Worm (Caenorhabditis elegans) whole organism, L1 larva: Measurements from ENCODE around the gene fbxc-25.

Experiments
- aha-1 ChIP-seq: fragments of 150-350 bp; optimal IDR thresholded peaks from 2 replicates; lab custom pipeline; 2014; ENCODE audit warnings: missing biosample characterization, missing genetic modification characterization
- ceh-90 ChIP-seq: sonication (generic microtip); optimal IDR thresholded peaks from 2 replicates; lab custom pipeline; 2016; ENCODE audit warnings: missing genetic modification characterization, missing compliant biosample characterization
- lin-15B ChIP-seq: fragments of 150-350 bp; sonication (generic microtip); optimal IDR thresholded peaks from 3 replicates; lab custom pipeline; 2014; ENCODE audit warnings: missing biosample characterization, missing genetic modification characterization
- lin-39 ChIP-seq: fragments of 150-350 bp; optimal IDR thresholded peaks from 2 replicates; lab custom pipeline; 2014; ENCODE audit warnings: missing biosample characterization, missing genetic modification reagents, missing genetic modification characterization
- nhr-19 ChIP-seq: fragments of 200-800 bp; sonication (Bioruptor generic); conservative IDR thresholded peaks from 2 replicates; pipeline ENCODE4 v1.3.6; 2022; ENCODE audit warnings: missing genetic modification characterization, missing compliant biosample characterization
- snpc-4 ChIP-seq: fragments of 150-350 bp; optimal IDR thresholded peaks from 2 replicates; lab custom pipeline; 2014; ENCODE audit warnings: missing biosample characterization, missing genetic modification characterization
- unc-62 ChIP-seq: fragments of 150-350 bp; optimal IDR thresholded peaks from 2 replicates; lab custom pipeline; 2014; ENCODE audit warnings: missing biosample characterization, missing genetic modification reagents, missing genetic modification characterization
- zag-1 ChIP-seq: fragments of 150-350 bp; optimal IDR thresholded peaks from 2 replicates; lab custom pipeline; 2014; ENCODE audit warnings: missing biosample characterization, missing genetic modification characterization

ce11 chrII:2332220-2332619, 36.2 kb upstream of the fbxc-25 start, which contains the start of gene F43C11.8:
- TF ChIP-seq nhr-19 (GFP tag; lab: Robert Waterston, UW) (no peak), ceh-90 (no peak), lin-39 (tag; lab: Kevin White, UChicago) (no peak), snpc-4 (tag; lab: Kevin White, UChicago) (no peak), zag-1 (tag; lab: Kevin White, UChicago) (no peak), unc-62 (GFP tag; lab: Kevin White, UChicago) (no peak), lin-15B (no peak), aha-1 (tag; lab: Kevin White, UChicago) (no peak)
